Worm (Caenorhabditis elegans) whole organism, early embryonic: ENCODE results near the gene arx-4.
A peak's percentile ranks its signal among the peaks of the same experiment; 100 is the strongest.

Experiments
- B0310.2 ChIP-seq: sonication (generic microtip); optimal IDR thresholded peaks from 2 replicates; lab custom pipeline; 2016; ENCODE audit warnings: mild to moderate bottlenecking, missing genetic modification characterization, missing compliant biosample characterization
- F13C5.2 ChIP-seq: sonication (generic microtip); optimal IDR thresholded peaks from 2 replicates; lab custom pipeline; 2017; ENCODE audit warnings: mild to moderate bottlenecking, missing genetic modification characterization, inconsistent platforms, missing compliant biosample characterization
- aly-1 ChIP-seq: sonication (generic microtip); optimal IDR thresholded peaks from 2 replicates; lab custom pipeline; 2016; ENCODE audit warnings: missing genetic modification characterization, missing compliant biosample characterization
- ama-1 ChIP-seq: fragments of 150-350 bp; optimal IDR thresholded peaks from 2 replicates; lab custom pipeline; 2014
- ceh-13 ChIP-seq: fragments of 200-800 bp; sonication (Bioruptor generic); optimal IDR thresholded peaks from 2 replicates; lab custom pipeline; 2018; ENCODE audit warnings: mild to moderate bottlenecking, missing genetic modification characterization, missing compliant biosample characterization
- ceh-36 ChIP-seq: sonication (generic microtip); optimal IDR thresholded peaks from 2 replicates; lab custom pipeline; 2016; ENCODE audit warnings: missing genetic modification characterization, inconsistent platforms, missing compliant biosample characterization
- ets-7 ChIP-seq: sonication (generic microtip); optimal IDR thresholded peaks from 2 replicates; lab custom pipeline; 2016; ENCODE audit warnings: missing genotype, missing genetic modification characterization, missing compliant biosample characterization
- flt-1 ChIP-seq: fragments of 200-800 bp; sonication (Bioruptor generic); IDR thresholded peaks from 2 replicates; pipeline ENCODE4 v1.3.6; 2022; ENCODE audit warnings: missing genetic modification characterization, missing compliant biosample characterization
- hmbx-1 ChIP-seq: sonication (generic microtip); optimal IDR thresholded peaks from 2 replicates; lab custom pipeline; 2016; ENCODE audit warnings: mild to moderate bottlenecking, missing genetic modification characterization, missing compliant biosample characterization
- hmg-4 ChIP-seq: fragments of 200-800 bp; sonication (Bioruptor generic); optimal IDR thresholded peaks from 2 replicates; lab custom pipeline; 2018; ENCODE audit warnings: mild to moderate bottlenecking, missing genetic modification characterization, missing compliant biosample characterization
- hnd-1 ChIP-seq: sonication (generic microtip); optimal IDR thresholded peaks from 2 replicates; lab custom pipeline; 2016; ENCODE audit warnings: missing genetic modification characterization, missing compliant biosample characterization
- pes-1 ChIP-seq: fragments of 200-800 bp; sonication (Bioruptor generic); IDR thresholded peaks from 2 replicates; pipeline ENCODE4 v1.3.6; 2022; ENCODE audit warnings: missing genetic modification reagents, missing genetic modification characterization, missing compliant biosample characterization
- scrt-1 ChIP-seq: fragments of 200-800 bp; sonication (Bioruptor generic); IDR thresholded peaks from 2 replicates; pipeline ENCODE4 v1.3.6; 2022; ENCODE audit warnings: missing genetic modification characterization, missing compliant biosample characterization
- sea-1 ChIP-seq: fragments of 200-800 bp; sonication (Bioruptor generic); conservative IDR thresholded peaks from 2 replicates; pipeline ENCODE4 v1.3.6; 2022; ENCODE audit warnings: missing genetic modification characterization, missing compliant biosample characterization
- tbx-11 ChIP-seq: fragments of 200-800 bp; sonication (Bioruptor generic); IDR thresholded peaks from 2 replicates; pipeline ENCODE4 v1.3.6; 2022; ENCODE audit warnings: missing genetic modification characterization, missing compliant biosample characterization
- tbx-37 ChIP-seq: fragments of 200-800 bp; sonication (Bioruptor generic); conservative IDR thresholded peaks from 2 replicates; pipeline ENCODE4 v1.3.6; 2022; ENCODE audit warnings: missing genetic modification reagents, missing genetic modification characterization, missing compliant biosample characterization
- tra-4 ChIP-seq: sonication (generic microtip); optimal IDR thresholded peaks from 2 replicates; lab custom pipeline; 2017; ENCODE audit warnings: missing genetic modification characterization, missing compliant biosample characterization

The arx-4 gene

DNA sequence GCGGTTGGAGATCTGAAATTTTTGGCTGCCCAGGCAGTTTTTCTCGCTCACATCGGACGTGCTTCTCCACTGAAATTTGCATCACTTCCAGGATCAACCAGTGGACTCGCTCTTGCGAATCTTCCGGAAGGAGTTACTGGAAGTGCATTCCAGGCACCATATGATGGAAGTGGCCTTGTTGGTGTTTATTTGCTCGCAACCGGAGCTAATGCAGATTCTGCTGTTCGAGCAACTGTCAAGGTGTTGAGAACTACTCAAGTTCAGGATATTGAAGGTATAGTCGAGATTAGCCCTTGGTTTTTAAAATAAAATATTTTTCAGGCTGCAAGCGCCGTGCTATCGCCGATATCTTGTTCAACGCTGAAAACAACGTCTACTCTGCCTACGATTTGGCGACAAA is 18.7 kb downstream of the arx-4 start:
- no peak for TF ChIP-seq pes-1
- TF ChIP-seq F13C5.2 (tag; lab: Kevin White, UChicago), result no peak
- TF ChIP-seq tbx-37, result no peak
- TF ChIP-seq flt-1 (GFP tag; lab: Robert Waterston, UW), result no peak
- TF ChIP-seq hmg-4, result no peak
- no peak for TF ChIP-seq ceh-36 (tag; lab: Kevin White, UChicago)

DNA sequence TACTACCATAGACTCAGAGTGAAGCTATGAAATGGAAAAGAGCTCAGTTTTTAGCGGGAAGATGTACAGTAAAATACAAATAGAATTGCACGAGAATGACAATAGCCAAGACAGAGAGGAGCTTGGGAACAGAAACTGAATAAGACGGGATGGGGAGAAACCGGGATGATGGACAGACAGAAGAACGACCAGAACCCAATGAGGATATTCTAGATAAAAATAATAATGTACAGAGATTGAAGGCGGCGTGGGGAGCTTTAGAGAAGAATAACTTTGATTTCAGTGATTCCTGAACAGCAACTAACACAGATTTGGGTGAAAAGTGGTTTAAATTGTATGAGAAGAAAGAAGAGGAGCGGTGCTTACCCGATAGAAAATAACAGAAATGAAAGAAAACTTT is 19.4 kb downstream of the arx-4 start:
- TF ChIP-seq flt-1 (GFP tag; lab: Robert Waterston, UW) (no peak), ceh-36 (tag; lab: Kevin White, UChicago) (no peak), ama-1 (lab: Kevin White, UChicago) (no peak), pes-1 (no peak), hmbx-1 (tag; lab: Kevin White, UChicago) (no peak), tra-4 (tag; lab: Kevin White, UChicago) (no peak), ceh-13 (GFP tag; lab: Kevin White, UChicago) (no peak), aly-1 (no peak)

DNA sequence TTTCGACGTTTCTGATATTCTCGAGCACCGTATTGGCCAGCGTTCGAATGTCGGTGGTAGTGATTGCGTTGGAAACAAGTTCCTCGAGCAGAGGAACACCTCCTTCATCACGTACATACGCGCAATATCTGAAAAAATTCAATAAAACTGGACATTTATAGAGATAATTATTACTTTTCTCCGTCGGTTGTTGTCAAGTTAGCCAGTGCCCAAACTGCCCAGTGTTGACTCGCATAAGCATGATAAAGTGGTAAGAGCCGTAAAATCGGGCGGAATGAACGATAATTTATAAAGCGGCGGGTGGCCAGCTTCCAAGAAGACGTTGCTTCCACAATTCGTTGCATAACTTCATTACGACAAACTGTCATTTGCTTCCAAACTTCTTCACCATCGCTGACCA is 21.5 kb downstream of the arx-4 start:
- no peak for TF ChIP-seq tbx-11 (GFP tag; lab: Robert Waterston, UW)
- no peak for TF ChIP-seq tbx-37
- TF ChIP-seq ceh-13 (GFP tag; lab: Kevin White, UChicago), result no peak
- no peak for TF ChIP-seq pes-1
- no peak for TF ChIP-seq hmg-4
- no peak for TF ChIP-seq tra-4 (tag; lab: Kevin White, UChicago)
- TF ChIP-seq ets-7 (tag; lab: Kevin White, UChicago), result no peak

DNA sequence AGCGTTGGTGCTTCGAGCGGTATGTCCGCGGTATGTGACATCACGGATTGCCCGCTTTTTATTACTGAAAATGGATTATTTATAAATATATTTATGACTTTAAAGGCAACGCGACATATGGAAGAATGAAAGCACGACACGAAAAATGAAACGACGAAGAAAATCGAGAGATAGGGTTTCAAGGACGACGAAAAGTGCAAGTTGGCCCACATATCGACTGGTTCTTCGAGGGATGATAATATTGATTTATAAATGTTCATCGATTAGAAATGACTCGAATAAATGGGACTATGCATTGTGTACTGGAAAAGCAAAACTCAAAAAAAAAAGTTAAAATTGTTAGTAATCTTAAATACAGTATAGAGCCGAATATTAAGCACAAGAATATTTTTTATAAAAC is 24.6 kb downstream of the arx-4 start, which contains the start of gene zer-1:
TSS of gene zer-1 (minus strand) at position 68 of the 400 bp plus-strand sequence.
- no peak for TF ChIP-seq B0310.2 (tag; lab: Kevin White, UChicago)
- no peak for TF ChIP-seq flt-1 (GFP tag; lab: Robert Waterston, UW)
- TF ChIP-seq scrt-1 (GFP tag; lab: Robert Waterston, UW), result no peak
- TF ChIP-seq ceh-13 (GFP tag; lab: Kevin White, UChicago), result no peak
- no peak for TF ChIP-seq pes-1
- TF ChIP-seq ama-1 (lab: Kevin White, UChicago), result no peak
- no peak for TF ChIP-seq tbx-11 (GFP tag; lab: Robert Waterston, UW)
- no peak for TF ChIP-seq sea-1 (GFP tag; lab: Robert Waterston, UW)
- TF ChIP-seq F13C5.2 (tag; lab: Kevin White, UChicago), result no peak
- TF ChIP-seq tbx-37, result no peak
- no peak for TF ChIP-seq ceh-36 (tag; lab: Kevin White, UChicago)
- TF ChIP-seq hmbx-1 (tag; lab: Kevin White, UChicago), result no peak

DNA sequence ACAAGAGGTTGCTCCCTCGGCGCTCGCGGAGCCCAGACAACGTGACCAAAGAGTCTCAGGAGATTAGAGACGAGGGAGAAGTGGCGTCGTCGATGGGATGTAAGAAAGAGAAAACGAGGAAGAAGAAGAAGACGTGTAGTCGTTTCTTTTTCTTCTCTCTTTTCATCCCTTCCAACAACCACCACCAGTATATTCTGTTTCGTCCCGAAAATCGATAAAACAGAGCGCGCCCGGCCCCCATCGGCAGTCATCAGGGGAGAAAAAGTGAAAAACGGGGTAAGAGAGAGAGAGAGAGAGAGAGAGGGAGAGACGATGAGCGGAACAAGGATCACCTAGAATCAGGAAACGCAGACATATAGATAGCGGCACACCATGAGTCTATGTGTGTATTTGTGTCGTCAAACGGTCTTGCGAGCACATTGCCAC is 25.8 kb downstream of the arx-4 start:
- no peak for TF ChIP-seq tbx-37
- TF ChIP-seq ceh-36 (tag; lab: Kevin White, UChicago), result no peak
- TF ChIP-seq hmbx-1 (tag; lab: Kevin White, UChicago), result no peak
- TF ChIP-seq scrt-1 (GFP tag; lab: Robert Waterston, UW), result no peak
- no peak for TF ChIP-seq ama-1 (lab: Kevin White, UChicago)
- no peak for TF ChIP-seq B0310.2 (tag; lab: Kevin White, UChicago)
- TF ChIP-seq aly-1, result peak; percentile 28
- TF ChIP-seq ceh-13 (GFP tag; lab: Kevin White, UChicago), result no peak
- no peak for TF ChIP-seq tbx-11 (GFP tag; lab: Robert Waterston, UW)
- peak; percentile 51 for TF ChIP-seq F13C5.2 (tag; lab: Kevin White, UChicago)
- no peak for TF ChIP-seq ets-7 (tag; lab: Kevin White, UChicago)
- TF ChIP-seq pes-1, result no peak
- TF ChIP-seq hnd-1, result no peak
- peak; percentile 26 for TF ChIP-seq hmg-4
- TF ChIP-seq tra-4 (tag; lab: Kevin White, UChicago), result no peak
- no peak for TF ChIP-seq sea-1 (GFP tag; lab: Robert Waterston, UW)
- 0 out of 2 replicates have a peak, but pooled peaks have one; percentile 25 for TF ChIP-seq flt-1 (GFP tag; lab: Robert Waterston, UW)

DNA sequence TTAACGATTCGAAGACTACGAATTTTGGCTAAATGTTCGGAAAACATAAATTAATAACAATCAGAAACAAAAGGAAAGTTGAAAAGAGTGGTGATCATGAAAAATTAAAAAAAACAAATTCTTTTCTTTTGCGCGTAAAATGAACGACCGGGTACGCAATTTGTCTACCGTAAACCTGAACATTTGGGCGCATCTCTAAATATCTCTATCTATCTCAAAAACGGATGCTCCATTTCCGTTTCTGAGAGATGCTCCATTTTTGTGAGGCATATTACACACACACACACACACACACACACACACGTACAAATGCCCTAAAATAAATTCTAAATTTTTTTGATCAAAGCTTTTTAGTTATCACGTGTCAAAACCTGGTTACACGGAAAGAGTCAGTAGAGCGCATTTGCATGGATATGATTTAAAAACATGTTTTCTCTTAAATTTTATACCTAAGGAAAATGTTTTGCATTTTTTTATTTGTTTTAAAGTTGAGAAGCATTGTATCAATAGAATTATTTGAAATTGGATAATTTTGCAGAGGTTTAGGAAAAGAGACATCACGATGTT is 27.0 kb downstream of the arx-4 start:
- TF ChIP-seq flt-1 (GFP tag; lab: Robert Waterston, UW), result no peak
- no peak for TF ChIP-seq aly-1
- TF ChIP-seq hmg-4, result no peak
- no peak for TF ChIP-seq hmbx-1 (tag; lab: Kevin White, UChicago)
- TF ChIP-seq tra-4 (tag; lab: Kevin White, UChicago), result no peak
- TF ChIP-seq scrt-1 (GFP tag; lab: Robert Waterston, UW), result no peak
- TF ChIP-seq F13C5.2 (tag; lab: Kevin White, UChicago), result no peak
- TF ChIP-seq pes-1, result no peak
- no peak for TF ChIP-seq ceh-36 (tag; lab: Kevin White, UChicago)
- TF ChIP-seq hnd-1, result no peak
- no peak for TF ChIP-seq sea-1 (GFP tag; lab: Robert Waterston, UW)
- no peak for TF ChIP-seq ama-1 (lab: Kevin White, UChicago)
- no peak for TF ChIP-seq tbx-37
- no peak for TF ChIP-seq ets-7 (tag; lab: Kevin White, UChicago)
- TF ChIP-seq tbx-11 (GFP tag; lab: Robert Waterston, UW), result no peak
- no peak for TF ChIP-seq B0310.2 (tag; lab: Kevin White, UChicago)
- TF ChIP-seq ceh-13 (GFP tag; lab: Kevin White, UChicago), result no peak

- no peak for TF ChIP-seq flt-1 (GFP tag; lab: Robert Waterston, UW)
- TF ChIP-seq tbx-11 (GFP tag; lab: Robert Waterston, UW), result no peak
- TF ChIP-seq ama-1 (lab: Kevin White, UChicago), result no peak
- TF ChIP-seq hnd-1, result no peak
- TF ChIP-seq F13C5.2 (tag; lab: Kevin White, UChicago), result no peak
- no peak for TF ChIP-seq tra-4 (tag; lab: Kevin White, UChicago)
- no peak for TF ChIP-seq pes-1
- TF ChIP-seq scrt-1 (GFP tag; lab: Robert Waterston, UW), result no peak
- no peak for TF ChIP-seq tbx-37
- no peak for TF ChIP-seq ets-7 (tag; lab: Kevin White, UChicago)
- TF ChIP-seq sea-1 (GFP tag; lab: Robert Waterston, UW), result no peak
- no peak for TF ChIP-seq ceh-13 (GFP tag; lab: Kevin White, UChicago)
- no peak for TF ChIP-seq hmbx-1 (tag; lab: Kevin White, UChicago)
- no peak for TF ChIP-seq aly-1
- no peak for TF ChIP-seq hmg-4
- TF ChIP-seq ceh-36 (tag; lab: Kevin White, UChicago), result no peak
- no peak for TF ChIP-seq B0310.2 (tag; lab: Kevin White, UChicago)
Observed at ce11 chrIII:891014-891413, 28.9 kb downstream of the arx-4 start, which contains the start of gene T24C4.10. Gene T24C4.10, minus strand, starts transcription at chrIII:891243.
